Worm (Caenorhabditis elegans): Measurements from ENCODE around the gene lev-9.

- TF ChIP-seq nfya-1 (tag; optimal IDR thresholded peaks at IDR 0.05; ENCODE audit: borderline replicate concordance, insufficient read depth), result no peak
- no peak for TF ChIP-seq him-1 (tag; optimal IDR thresholded peaks at IDR 0.05)
- no peak for TF ChIP-seq T26A5.8 (tag; optimal IDR thresholded peaks at IDR 0.05)
- no peak for TF ChIP-seq lin-35 (GFP tag; optimal IDR thresholded peaks at IDR 0.05)
- no peak for TF ChIP-seq ZK185.1 (tag; optimal IDR thresholded peaks at IDR 0.05; ENCODE audit: poor library complexity, severe bottlenecking)
- no peak for TF ChIP-seq lir-1 (GFP tag; conservative IDR thresholded peaks at IDR 0.05)
- no peak for TF ChIP-seq madf-3 (GFP tag; IDR thresholded peaks at IDR 0.05)
- no peak for TF ChIP-seq bed-2 (GFP tag; IDR thresholded peaks at IDR 0.05)
Measured at ce11 chrX:6266739-6267138, 24.8 kb downstream of the lev-9 start, which contains the start of gene W05H9.2.

All from whole organism, young adult.